Worm (Caenorhabditis elegans) whole organism, late embryonic: Measurements from ENCODE around the gene F49H12.4.

Source experiments
- pha-4 ChIP-seq: fragments of 150-350 bp; optimal IDR thresholded peaks from 2 replicates; lab custom pipeline; 2018; ENCODE audit warnings: missing biosample characterization, missing genetic modification reagents, missing genetic modification characterization
- sox-4 ChIP-seq: sonication (generic microtip); optimal IDR thresholded peaks from 2 replicates; lab custom pipeline; 2017; ENCODE audit warnings: mild to moderate bottlenecking, missing genetic modification characterization, inconsistent platforms, missing compliant biosample characterization
- ttx-3 ChIP-seq: sonication (generic microtip); optimal IDR thresholded peaks from 2 replicates; lab custom pipeline; 2016; ENCODE audit warnings: missing genetic modification reagents, missing genetic modification characterization, missing compliant biosample characterization

- TF ChIP-seq sox-4 (tag; lab: Kevin White, UChicago) (no peak), pha-4 (tag; lab: Kevin White, UChicago) (no peak), ttx-3 (no peak)
Observed at ce11 chrX:2110603-2111327, 31.1 kb downstream of the F49H12.4 start.
